Worm (Caenorhabditis elegans) whole organism, L4 larva: Measurements from ENCODE around the gene nlp-26.

Source experiments
- F10B5.3 ChIP-seq: sonication (generic microtip); optimal IDR thresholded peaks from 2 replicates; lab custom pipeline; 2016; ENCODE audit warnings: mild to moderate bottlenecking, missing genetic modification characterization, missing compliant biosample characterization
- F37D6.2 ChIP-seq: sonication (generic microtip); optimal IDR thresholded peaks from 2 replicates; lab custom pipeline; 2016; ENCODE audit warnings: mild to moderate bottlenecking, missing genetic modification characterization, missing compliant biosample characterization
- F44E2.7 ChIP-seq: fragments of 200-800 bp; sonication (Bioruptor generic); IDR thresholded peaks from 2 replicates; pipeline ENCODE4 v2.1.2; 2022; ENCODE audit warnings: missing genetic modification characterization, missing compliant biosample characterization
- F49E8.2 ChIP-seq: sonication (generic microtip); optimal IDR thresholded peaks from 2 replicates; lab custom pipeline; 2016; ENCODE audit warnings: missing compliant biosample characterization, mild to moderate bottlenecking, missing genetic modification characterization, borderline replicate concordance
- R02D3.7 ChIP-seq: fragments of 150-350 bp; sonication (generic microtip); optimal IDR thresholded peaks from 3 replicates; lab custom pipeline; 2014; ENCODE audit warnings: missing biosample characterization, missing genetic modification characterization
- T20F7.1 ChIP-seq: fragments of 200-800 bp; sonication (Bioruptor generic); optimal IDR thresholded peaks from 2 replicates; lab custom pipeline; 2018; ENCODE audit warnings: mild to moderate bottlenecking, missing genetic modification characterization, missing compliant biosample characterization
- T26A8.4 ChIP-seq: fragments of 200-800 bp; sonication (Bioruptor generic); IDR thresholded peaks from 2 replicates; pipeline ENCODE4 v1.3.6; 2022; ENCODE audit warnings: missing genetic modification characterization, missing compliant biosample characterization
- Y105C5A.15 ChIP-seq: fragments of 200-800 bp; sonication (Bioruptor generic); IDR thresholded peaks from 2 replicates; pipeline ENCODE4 v1.3.6; 2022; ENCODE audit warnings: missing genetic modification characterization, missing compliant biosample characterization
- Y5F2A.4 ChIP-seq: fragments of 200-800 bp; sonication (Bioruptor generic); optimal IDR thresholded peaks from 2 replicates; lab custom pipeline; 2018; ENCODE audit warnings: mild to moderate bottlenecking, missing genetic modification characterization, missing compliant biosample characterization
- ZK337.2 ChIP-seq: fragments of 200-800 bp; sonication (Bioruptor generic); IDR thresholded peaks from 2 replicates; pipeline ENCODE4 v1.3.6; 2022; ENCODE audit warnings: missing genetic modification reagents, missing genetic modification characterization, missing compliant biosample characterization
- ZK546.5 ChIP-seq, 2 experiments: sonication (generic microtip); optimal IDR thresholded peaks; 2 replicates each; lab custom pipeline; 2017; ENCODE audit warnings: missing biosample characterization in 2 of 2, missing genetic modification characterization in 2 of 2
- aly-2 ChIP-seq: sonication (generic microtip); optimal IDR thresholded peaks from 2 replicates; lab custom pipeline; 2018; ENCODE audit warnings: missing biosample characterization, missing genetic modification characterization
- ama-1 ChIP-seq: fragments of 150-350 bp; optimal IDR thresholded peaks from 2 replicates; lab custom pipeline; 2014; ENCODE audit warnings: inconsistent platforms, mixed read lengths
- ceh-28 ChIP-seq: fragments of 150-350 bp; optimal IDR thresholded peaks from 2 replicates; lab custom pipeline; 2014; ENCODE audit warnings: missing biosample characterization, missing genetic modification reagents, missing genetic modification characterization
- ceh-32 ChIP-seq: sonication (generic microtip); optimal IDR thresholded peaks from 2 replicates; lab custom pipeline; 2016; ENCODE audit warnings: mild to moderate bottlenecking, missing genetic modification characterization, missing compliant biosample characterization; ENCODE audit not compliant: poor library complexity
- ceh-44 ChIP-seq: fragments of 200-800 bp; sonication (Bioruptor generic); IDR thresholded peaks from 2 replicates; pipeline ENCODE4 v1.3.6; 2022; ENCODE audit warnings: missing genetic modification reagents, missing genetic modification characterization, missing compliant biosample characterization
- ceh-62 ChIP-seq: sonication (generic microtip); optimal IDR thresholded peaks from 2 replicates; lab custom pipeline; 2017; ENCODE audit warnings: missing biosample characterization, missing genetic modification characterization
- ceh-82 ChIP-seq: sonication (generic microtip); optimal IDR thresholded peaks from 2 replicates; lab custom pipeline; 2017; ENCODE audit warnings: missing biosample characterization, missing genetic modification characterization
- daf-19 ChIP-seq: fragments of 200-800 bp; sonication (Bioruptor generic); conservative IDR thresholded peaks from 2 replicates; pipeline ENCODE4 v1.3.6; 2022; ENCODE audit warnings: missing genetic modification characterization, missing compliant biosample characterization
- daf-8 ChIP-seq: fragments of 200-800 bp; sonication (Bioruptor generic); IDR thresholded peaks from 2 replicates; pipeline ENCODE4 v1.3.6; 2022; ENCODE audit warnings: missing genetic modification characterization, missing compliant biosample characterization
- dmd-6 ChIP-seq: fragments of 200-800 bp; sonication (Bioruptor generic); IDR thresholded peaks from 2 replicates; pipeline ENCODE4 v1.3.6; 2022; ENCODE audit warnings: missing genetic modification reagents, missing genetic modification characterization, missing compliant biosample characterization
- dve-1 ChIP-seq: sonication (generic microtip); optimal IDR thresholded peaks from 2 replicates; lab custom pipeline; 2017; ENCODE audit warnings: antibody characterized with exemption, mild to moderate bottlenecking, missing genetic modification characterization, missing compliant biosample characterization; ENCODE audit not compliant: insufficient read depth
- egl-27 ChIP-seq: sonication (generic microtip); optimal IDR thresholded peaks from 3 replicates; lab custom pipeline; 2017; ENCODE audit warnings: missing biosample characterization, missing genetic modification reagents, missing genetic modification characterization
- egl-43 ChIP-seq: fragments of 200-800 bp; sonication (Bioruptor generic); IDR thresholded peaks from 2 replicates; pipeline ENCODE4 v1.3.6; 2022; ENCODE audit warnings: missing genetic modification reagents, missing genetic modification characterization, missing compliant biosample characterization
- fkh-10 ChIP-seq: fragments of 150-350 bp; optimal IDR thresholded peaks from 2 replicates; lab custom pipeline; 2014; ENCODE audit warnings: missing biosample characterization, missing genetic modification reagents, missing genetic modification characterization
- gei-8 ChIP-seq: fragments of 200-800 bp; sonication (Bioruptor generic); optimal IDR thresholded peaks from 2 replicates; lab custom pipeline; 2018; ENCODE audit warnings: mild to moderate bottlenecking, missing genetic modification characterization, missing compliant biosample characterization
- hif-1 ChIP-seq, 2 experiments: sonication (generic microtip); optimal IDR thresholded peaks; 2 replicates each; lab custom pipeline; 2016 to 2017; ENCODE audit warnings: missing compliant biosample characterization in 2 of 2, missing genetic modification characterization in 2 of 2, missing genetic modification reagents in 2 of 2, missing genotype in 2 of 2, mild to moderate bottlenecking in 1 of 2
- hlh-11 ChIP-seq: fragments of 200-800 bp; sonication (Bioruptor generic); optimal IDR thresholded peaks from 2 replicates; lab custom pipeline; 2018; ENCODE audit warnings: mild to moderate bottlenecking, missing genetic modification characterization, missing compliant biosample characterization
- hlh-30 ChIP-seq: sonication (generic microtip); optimal IDR thresholded peaks from 2 replicates; lab custom pipeline; 2017; ENCODE audit warnings: antibody characterized with exemption, mild to moderate bottlenecking, missing genetic modification characterization, missing compliant biosample characterization; ENCODE audit not compliant: insufficient read depth
- jun-1 ChIP-seq: fragments of 150-350 bp; optimal IDR thresholded peaks from 2 replicates; lab custom pipeline; 2014; ENCODE audit warnings: missing biosample characterization, missing genetic modification reagents, missing genetic modification characterization
- lin-13 ChIP-seq: fragments of 150-350 bp; optimal IDR thresholded peaks from 2 replicates; lab custom pipeline; 2014; ENCODE audit warnings: missing biosample characterization, missing genetic modification reagents, missing genetic modification characterization
- lin-38 ChIP-seq: fragments of 200-800 bp; sonication (Bioruptor generic); IDR thresholded peaks from 2 replicates; pipeline ENCODE4 v1.3.6; 2022; ENCODE audit warnings: missing genetic modification reagents, missing genetic modification characterization, missing compliant biosample characterization
- lir-3 ChIP-seq: sonication (generic microtip); optimal IDR thresholded peaks from 2 replicates; lab custom pipeline; 2016; ENCODE audit warnings: mild to moderate bottlenecking, missing genetic modification characterization, missing compliant biosample characterization
- mdl-1 ChIP-seq, 2 experiments: fragments of 150-350 bp in 1 of 2; sonication (generic microtip) in 1 of 2; optimal IDR thresholded peaks; 2 replicates each; lab custom pipeline; 2014 to 2017; ENCODE audit warnings: missing biosample characterization in 2 of 2, missing genetic modification characterization in 2 of 2
- mes-2 ChIP-seq: sonication (generic microtip); optimal IDR thresholded peaks from 2 replicates; lab custom pipeline; 2016; ENCODE audit warnings: missing genotype, mild to moderate bottlenecking, missing genetic modification characterization, missing compliant biosample characterization; ENCODE audit not compliant: poor library complexity, severe bottlenecking
- mxl-2 ChIP-seq: fragments of 200-800 bp; sonication (Bioruptor generic); conservative IDR thresholded peaks from 2 replicates; pipeline ENCODE4 v1.3.6; 2022; ENCODE audit warnings: missing genetic modification reagents, missing genetic modification characterization, missing compliant biosample characterization
- nhr-102 ChIP-seq: sonication (generic microtip); optimal IDR thresholded peaks from 2 replicates; lab custom pipeline; 2016; ENCODE audit warnings: mild to moderate bottlenecking, missing genetic modification characterization, moderate library complexity, missing compliant biosample characterization
- nhr-41 ChIP-seq: fragments of 200-800 bp; sonication (Bioruptor generic); IDR thresholded peaks from 2 replicates; pipeline ENCODE4 v1.3.6; 2022; ENCODE audit warnings: missing genetic modification reagents, missing genetic modification characterization, missing compliant biosample characterization
- nhr-42 ChIP-seq: fragments of 200-800 bp; sonication (Bioruptor generic); IDR thresholded peaks from 2 replicates; pipeline ENCODE4 v1.3.6; 2022; ENCODE audit warnings: missing genetic modification characterization, missing compliant biosample characterization
- nhr-48 ChIP-seq: sonication (generic microtip); optimal IDR thresholded peaks from 2 replicates; lab custom pipeline; 2016; ENCODE audit warnings: mild to moderate bottlenecking, missing genetic modification characterization, missing compliant biosample characterization
- nhr-76 ChIP-seq: fragments of 150-350 bp; optimal IDR thresholded peaks from 2 replicates; lab custom pipeline; 2014; ENCODE audit warnings: missing biosample characterization, missing genetic modification characterization
- nhr-77 ChIP-seq: fragments of 150-350 bp; optimal IDR thresholded peaks from 2 replicates; lab custom pipeline; 2014; ENCODE audit warnings: missing biosample characterization, missing genetic modification characterization
- rbr-2 ChIP-seq: sonication (generic microtip); optimal IDR thresholded peaks from 2 replicates; lab custom pipeline; 2016; ENCODE audit warnings: missing genotype, missing genetic modification characterization, missing compliant biosample characterization
- set-16 ChIP-seq: fragments of 200-800 bp; sonication (Bioruptor generic); IDR thresholded peaks from 2 replicates; pipeline ENCODE4 v1.3.6; 2022; ENCODE audit warnings: missing genetic modification reagents, missing genetic modification characterization, missing compliant biosample characterization
- spr-1 ChIP-seq: sonication (generic microtip); optimal IDR thresholded peaks from 2 replicates; lab custom pipeline; 2016; ENCODE audit warnings: mild to moderate bottlenecking, missing genetic modification characterization, missing compliant biosample characterization
- spr-3 ChIP-seq: fragments of 200-800 bp; sonication (Bioruptor generic); optimal IDR thresholded peaks from 2 replicates; lab custom pipeline; 2018; ENCODE audit warnings: mild to moderate bottlenecking, missing genetic modification characterization, missing compliant biosample characterization
- unc-130 ChIP-seq: sonication (generic microtip); optimal IDR thresholded peaks from 2 replicates; lab custom pipeline; 2016; ENCODE audit warnings: missing genetic modification reagents, missing genetic modification characterization, missing compliant biosample characterization
- vab-7 ChIP-seq: fragments of 200-800 bp; sonication (Bioruptor generic); IDR thresholded peaks from 2 replicates; pipeline ENCODE4 v1.3.6; 2022; ENCODE audit warnings: missing genetic modification reagents, missing genetic modification characterization, missing compliant biosample characterization
- zag-1 ChIP-seq: fragments of 150-350 bp; optimal IDR thresholded peaks from 2 replicates; lab custom pipeline; 2014; ENCODE audit warnings: missing biosample characterization, missing genetic modification characterization
- zip-11 ChIP-seq: fragments of 200-800 bp; sonication (Bioruptor generic); IDR thresholded peaks from 2 replicates; pipeline ENCODE4 v1.3.6; 2022; ENCODE audit warnings: missing genetic modification characterization, missing compliant biosample characterization
- zip-2 ChIP-seq: fragments of 150-350 bp; optimal IDR thresholded peaks from 2 replicates; lab custom pipeline; 2014; ENCODE audit warnings: missing biosample characterization, missing genetic modification characterization
- ztf-11 ChIP-seq: fragments of 150-350 bp; optimal IDR thresholded peaks from 2 replicates; lab custom pipeline; 2014; ENCODE audit warnings: missing biosample characterization, missing genetic modification characterization

The nlp-26 gene

ce11 chrV:19643015-19643414 is 29.8 kb downstream of the nlp-26 start (continued):
- TF ChIP-seq daf-8 (peak; percentile 78; the same call in 1 of the 2 replicates), mes-2 (tag; lab: Kevin White, UChicago) (peak; percentile 90), gei-8 (GFP tag; lab: Kevin White, UChicago) (peak; percentile 86), zag-1 (tag; lab: Kevin White, UChicago) (no peak), aly-2 (tag; lab: Kevin White, UChicago) (no peak), set-16 (GFP tag; lab: Robert Waterston, UW) (peak; percentile 81), fkh-10 (GFP tag; lab: Kevin White, UChicago) (no peak), ZK337.2 (GFP tag; lab: Robert Waterston, UW) (peak; percentile 92), ceh-28 (tag; lab: Kevin White, UChicago) (no peak), Y5F2A.4 (GFP tag; lab: Kevin White, UChicago) (peak; percentile 93), ceh-44 (GFP tag; lab: Robert Waterston, UW) (peak; percentile 97), dmd-6 (GFP tag; lab: Robert Waterston, UW) (peak; percentile 83), egl-43 (GFP tag; lab: Robert Waterston, UW) (peak; percentile 99), spr-3 (peak; percentile 91), F10B5.3 (tag; lab: Kevin White, UChicago) (peak; percentile 87), lin-13 (GFP tag; lab: Kevin White, UChicago) (peak; percentile 93), jun-1 (tag; lab: Kevin White, UChicago) (peak; percentile 15), ceh-32 (no peak), dve-1 (tag; lab: Kevin White, UChicago) (peak; percentile 91), rbr-2 (tag; lab: Kevin White, UChicago) (peak; percentile 92), hlh-30 (tag; lab: Kevin White, UChicago) (peak; percentile 68), nhr-42 (peak; percentile 95), nhr-102 (tag; lab: Kevin White, UChicago) (peak; percentile 90), nhr-76 (tag; lab: Kevin White, UChicago) (no peak), ceh-82 (no peak), mdl-1 (tag; optimal IDR thresholded peaks at IDR 0.05; lab: Kevin White, UChicago) (peak in 1 of 2 experiments; percentile 56), hif-1 (tag; optimal IDR thresholded peaks at IDR 0.05; lab: Kevin White, UChicago) (peak; percentile 21 to 68), spr-1 (tag; lab: Kevin White, UChicago) (peak; percentile 92), lir-3 (tag; lab: Kevin White, UChicago) (peak; percentile 79), mxl-2 (GFP tag; lab: Robert Waterston, UW) (peak; percentile 87), zip-2 (peak; percentile 81), Y105C5A.15 (peak; percentile 97), F44E2.7 (peak; percentile 99), lin-38 (peak; percentile 89), unc-130 (peak; percentile 74), R02D3.7 (tag; lab: Kevin White, UChicago) (no peak), daf-19 (no peak), vab-7 (GFP tag; lab: Robert Waterston, UW) (peak; percentile 90), ama-1 (no peak), ztf-11 (tag; lab: Kevin White, UChicago) (no peak), nhr-41 (GFP tag; lab: Robert Waterston, UW) (peak; percentile 95), F49E8.2 (tag; lab: Kevin White, UChicago) (peak; percentile 95), ZK546.5 (tag; optimal IDR thresholded peaks at IDR 0.05; lab: Kevin White, UChicago) (no peak), hlh-11 (peak; percentile 79), T20F7.1 (no peak), nhr-48 (tag; lab: Kevin White, UChicago) (peak; percentile 81), egl-27 (tag; lab: Kevin White, UChicago) (no peak), nhr-77 (tag; lab: Kevin White, UChicago) (peak; percentile 6), zip-11 (GFP tag; lab: Robert Waterston, UW) (peak; percentile 87), F37D6.2 (peak; percentile 83), ceh-62 (tag; lab: Kevin White, UChicago) (no peak), T26A8.4 (GFP tag; lab: Robert Waterston, UW) (peak; percentile 95)
